Fruit fly (Drosophila melanogaster) whole organism: ENCODE data around the gene Mst89B.

Experiments
- CG8478 ChIP-seq: fragments of >200 bp; optimal IDR thresholded peaks from 2 replicates; lab custom pipeline; 2018; ENCODE audit warnings: inconsistent platforms
- Dll ChIP-seq: fragments of >200 bp; optimal IDR thresholded peaks from 2 replicates; lab custom pipeline; 2017
- EcR ChIP-seq, 2 experiments: fragments of >200 bp; optimal IDR thresholded peaks; 2 replicates each; lab custom pipeline; 2017; ENCODE audit warnings: missing biosample characterization in 2 of 2, missing genetic modification characterization in 2 of 2, missing genetic modification reagents in 2 of 2
- pan ChIP-seq: fragments of >200 bp; optimal IDR thresholded peaks from 2 replicates; lab custom pipeline; 2017
- psq ChIP-seq: fragments of >200 bp; optimal IDR thresholded peaks from 2 replicates; lab custom pipeline; 2017
- usp ChIP-seq: fragments of >200 bp; optimal IDR thresholded peaks from 2 replicates; lab custom pipeline; 2017; ENCODE audit warnings: missing biosample characterization, missing genetic modification characterization, mixed read lengths

Gene Mst89B

DNA sequence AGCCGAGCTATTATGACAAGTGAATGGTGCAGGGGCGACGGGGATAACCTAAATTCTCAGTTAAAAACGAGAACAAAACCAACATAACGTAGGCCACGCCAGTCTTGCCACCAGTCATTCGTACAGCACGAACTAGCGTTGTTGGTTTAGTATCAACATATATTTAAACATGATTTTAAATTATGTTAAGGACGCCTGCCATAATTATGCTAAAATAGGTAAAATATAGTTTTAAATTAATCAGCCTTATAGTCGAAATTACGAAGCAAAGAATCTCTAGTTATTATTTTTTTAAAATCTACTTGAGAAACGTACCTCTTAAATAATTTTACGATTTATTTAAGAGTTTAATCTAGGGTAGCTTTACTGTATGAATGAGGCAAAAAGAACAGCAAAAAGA, 10.2 kb downstream of the Mst89B start:
- TF ChIP-seq Dll (lab: Kevin White, UChicago), result no peak
- no peak for TF ChIP-seq pan (lab: Kevin White, UChicago)
- TF ChIP-seq usp (GFP tag; lab: Kevin White, UChicago), result no peak
- TF ChIP-seq psq (lab: Kevin White, UChicago), result no peak
- no peak for TF ChIP-seq CG8478
- no peak for TF ChIP-seq EcR (GFP tag; optimal IDR thresholded peaks at IDR 0.05; lab: Kevin White, UChicago)

- TF ChIP-seq CG8478 (no peak), usp (GFP tag; lab: Kevin White, UChicago) (no peak), EcR (GFP tag; optimal IDR thresholded peaks at IDR 0.05; lab: Kevin White, UChicago) (no peak), pan (lab: Kevin White, UChicago) (no peak), Dll (lab: Kevin White, UChicago) (no peak), psq (lab: Kevin White, UChicago) (no peak)
These were observed 10.7 kb downstream of the Mst89B start for dm6 chr3R:16277543-16277942.

DNA sequence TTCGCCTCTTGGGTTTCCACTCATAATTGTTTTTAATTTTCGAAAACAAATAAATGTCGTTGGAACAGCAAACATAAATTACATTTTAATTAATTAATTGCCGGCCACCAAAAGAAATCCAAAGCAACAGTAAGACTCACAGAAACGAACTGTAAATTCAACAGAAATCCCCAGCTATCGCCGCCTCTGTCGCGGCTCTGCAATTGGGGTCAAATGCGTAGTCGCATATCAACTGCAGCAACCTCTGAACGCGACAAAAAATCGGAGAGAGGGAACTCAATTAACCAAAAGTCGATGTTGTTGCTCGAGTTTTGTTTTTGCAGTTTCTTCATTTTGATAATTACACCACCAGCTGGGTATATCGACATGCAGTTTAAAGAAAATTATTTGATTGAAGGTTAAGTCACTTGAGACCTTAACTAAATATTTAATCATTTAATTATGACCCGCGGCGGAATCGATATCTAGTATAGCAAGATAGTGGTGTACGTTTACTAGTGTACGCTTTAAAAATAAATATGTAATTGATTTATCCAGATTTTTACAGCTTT, 12.6 kb downstream of the Mst89B start:
- TF ChIP-seq CG8478 (no peak), EcR (GFP tag; optimal IDR thresholded peaks at IDR 0.05; lab: Kevin White, UChicago) (no peak), psq (lab: Kevin White, UChicago) (no peak), pan (lab: Kevin White, UChicago) (no peak), usp (GFP tag; lab: Kevin White, UChicago) (no peak), Dll (lab: Kevin White, UChicago) (no peak)

- no peak for TF ChIP-seq usp (GFP tag; lab: Kevin White, UChicago)
- TF ChIP-seq EcR (GFP tag; optimal IDR thresholded peaks at IDR 0.05; lab: Kevin White, UChicago), result peak in 1 of 2 experiments; percentile 69
- peak; percentile 56 for TF ChIP-seq pan (lab: Kevin White, UChicago)
These were observed 13.5 kb downstream of the Mst89B start for dm6 chr3R:16280003-16280998.

DNA sequence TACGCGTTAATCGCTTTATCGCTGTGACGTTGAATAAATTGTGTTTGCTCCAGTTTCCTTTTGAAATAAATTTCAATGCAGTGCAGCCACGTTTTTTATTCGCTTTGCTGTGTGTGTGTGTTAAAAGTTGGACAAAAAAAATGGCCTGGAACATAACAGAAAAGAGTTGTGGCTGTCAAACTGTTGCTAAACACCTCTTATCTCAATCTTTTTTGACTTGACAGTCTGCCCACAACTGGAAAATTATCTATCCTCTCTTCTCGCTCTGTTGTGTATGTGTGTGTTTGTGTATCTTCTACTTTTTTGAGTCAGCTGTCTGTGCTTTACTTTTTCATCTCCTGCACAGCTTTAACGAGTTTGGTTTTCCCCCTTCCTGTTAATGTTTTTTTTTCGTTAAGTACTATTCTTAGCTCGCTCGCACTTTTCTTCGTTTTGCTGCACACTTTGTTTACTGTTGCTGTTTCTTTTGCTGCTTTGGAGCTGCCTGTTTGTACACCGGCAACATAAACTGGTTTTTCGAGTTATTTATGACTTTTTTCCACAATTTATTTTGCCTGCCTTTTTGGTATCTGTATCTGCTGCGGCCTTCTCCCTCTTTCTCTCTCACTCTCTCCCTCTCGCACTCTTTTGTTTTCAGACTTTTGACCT, 14.3 kb downstream of the Mst89B start:
- no peak for TF ChIP-seq pan (lab: Kevin White, UChicago)
- TF ChIP-seq EcR (GFP tag; optimal IDR thresholded peaks at IDR 0.05; lab: Kevin White, UChicago), result no peak
- TF ChIP-seq CG8478, result no peak
- no peak for TF ChIP-seq usp (GFP tag; lab: Kevin White, UChicago)
- TF ChIP-seq psq (lab: Kevin White, UChicago), result no peak
- TF ChIP-seq Dll (lab: Kevin White, UChicago), result no peak

DNA sequence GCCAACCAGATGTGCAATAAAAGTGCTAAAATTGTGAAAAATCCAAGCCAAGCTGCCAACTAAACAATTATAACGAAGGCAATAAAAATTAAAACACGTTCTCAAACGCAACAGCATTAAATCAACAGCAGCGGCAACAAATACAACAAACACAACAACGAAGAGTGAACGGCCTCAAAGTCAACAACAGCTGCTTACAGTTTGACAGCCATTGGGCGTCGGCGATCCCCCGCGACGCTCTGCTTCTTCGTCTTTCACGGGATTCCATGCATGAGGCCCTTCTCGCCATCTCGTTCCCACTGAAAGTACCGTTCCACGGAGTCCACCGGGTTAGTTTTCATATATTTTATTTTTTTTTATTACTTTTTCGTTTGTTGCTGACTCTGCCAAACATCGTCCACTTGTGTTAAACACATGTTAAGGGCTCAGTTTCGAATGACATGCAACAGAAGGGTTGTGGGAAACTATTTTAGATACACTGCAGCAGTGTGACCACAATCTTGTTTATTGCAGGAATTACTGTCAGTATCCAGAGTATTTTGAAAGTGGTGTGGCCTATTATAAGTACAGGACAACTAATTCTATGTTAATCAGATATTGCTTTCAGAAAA, 15.4 kb downstream of the Mst89B start:
- no peak for TF ChIP-seq Dll (lab: Kevin White, UChicago)
- peak; percentile 22 to 80 for TF ChIP-seq EcR (GFP tag; optimal IDR thresholded peaks at IDR 0.05; lab: Kevin White, UChicago)
- no peak for TF ChIP-seq psq (lab: Kevin White, UChicago)

- TF ChIP-seq Dll (lab: Kevin White, UChicago), result no peak
- TF ChIP-seq pan (lab: Kevin White, UChicago), result no peak
- no peak for TF ChIP-seq CG8478
- no peak for TF ChIP-seq EcR (GFP tag; optimal IDR thresholded peaks at IDR 0.05; lab: Kevin White, UChicago)
- no peak for TF ChIP-seq usp (GFP tag; lab: Kevin White, UChicago)
- TF ChIP-seq psq (lab: Kevin White, UChicago), result no peak
These were observed 17.7 kb downstream of the Mst89B start for dm6 chr3R:16284481-16284880.

DNA sequence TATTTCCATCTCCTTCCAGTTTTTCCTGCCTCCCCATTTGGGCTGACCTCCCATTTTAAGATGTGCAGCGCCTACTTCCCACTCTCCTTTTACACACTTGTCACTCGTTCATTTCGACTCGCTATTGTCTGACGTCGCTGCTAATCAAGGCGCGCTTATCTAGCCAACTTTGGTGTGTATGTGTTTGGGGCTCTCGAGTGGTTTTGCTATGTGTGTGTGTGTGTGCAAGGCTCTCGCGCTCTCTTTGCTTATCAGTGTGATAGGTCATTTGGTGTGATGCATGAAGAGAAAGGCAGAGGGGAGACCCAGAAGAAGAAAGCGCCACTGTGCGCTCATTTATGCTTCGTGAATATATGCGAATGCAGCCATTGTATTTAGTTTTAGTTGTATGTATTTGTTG, 18.1 kb downstream of the Mst89B start:
- TF ChIP-seq psq (lab: Kevin White, UChicago) (no peak), pan (lab: Kevin White, UChicago) (no peak), usp (GFP tag; lab: Kevin White, UChicago) (no peak), EcR (GFP tag; optimal IDR thresholded peaks at IDR 0.05; lab: Kevin White, UChicago) (no peak), CG8478 (no peak), Dll (lab: Kevin White, UChicago) (no peak)

DNA sequence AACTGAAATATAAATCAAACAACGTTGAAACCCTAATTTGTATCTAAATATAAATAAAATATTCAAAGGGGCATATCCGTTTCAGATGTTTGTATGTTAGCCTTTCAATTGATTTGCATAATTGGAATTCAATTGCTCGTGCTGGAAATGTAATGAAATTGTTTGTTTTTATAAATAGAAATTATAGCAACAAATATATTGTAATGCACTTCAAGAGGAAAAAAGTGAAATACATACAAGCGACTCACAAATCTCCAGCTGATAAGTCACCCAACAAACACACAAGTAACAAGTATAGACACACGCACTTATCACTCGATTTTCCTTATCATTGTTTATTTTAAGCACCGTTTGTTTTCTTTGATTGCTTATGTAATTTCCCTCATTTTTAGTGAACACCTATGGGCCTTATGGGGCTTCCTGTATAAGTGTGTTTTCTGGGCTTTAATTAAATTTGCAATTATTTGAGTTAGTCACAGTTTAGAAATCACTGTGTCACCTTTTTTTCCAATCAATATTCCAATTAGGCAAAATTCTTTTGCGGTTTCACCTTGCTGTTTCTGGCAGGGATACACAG, 18.9 kb downstream of the Mst89B start:
- TF ChIP-seq EcR (GFP tag; optimal IDR thresholded peaks at IDR 0.05; lab: Kevin White, UChicago) (no peak), psq (lab: Kevin White, UChicago) (no peak), usp (GFP tag; lab: Kevin White, UChicago) (no peak)

DNA sequence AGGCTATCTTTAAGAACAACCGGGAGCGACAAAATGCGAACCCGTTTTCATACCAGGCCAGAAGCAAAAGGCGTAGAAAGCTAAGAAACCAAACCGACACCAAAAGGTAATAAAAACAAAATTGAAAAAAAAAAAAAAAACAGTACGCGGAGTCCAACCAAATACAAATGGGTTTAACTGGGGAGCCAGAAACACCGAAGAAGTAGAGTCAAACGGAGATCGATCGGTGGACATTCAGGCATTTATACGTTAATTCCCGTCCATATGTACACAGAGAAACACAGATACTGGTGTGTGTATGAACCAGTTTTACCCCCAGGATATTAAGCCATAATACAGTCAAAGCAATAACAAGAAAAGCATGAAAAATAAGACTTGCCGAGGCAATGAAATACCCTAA, 20.4 kb downstream of the Mst89B start:
- TF ChIP-seq pan (lab: Kevin White, UChicago), result no peak
- TF ChIP-seq usp (GFP tag; lab: Kevin White, UChicago), result no peak
- TF ChIP-seq EcR (GFP tag; optimal IDR thresholded peaks at IDR 0.05; lab: Kevin White, UChicago), result no peak

dm6 chr3R:16287850-16288249, 21.0 kb downstream of the Mst89B start:
- TF ChIP-seq psq (lab: Kevin White, UChicago) (no peak), CG8478 (no peak), Dll (lab: Kevin White, UChicago) (no peak), pan (lab: Kevin White, UChicago) (no peak), usp (GFP tag; lab: Kevin White, UChicago) (no peak), EcR (GFP tag; optimal IDR thresholded peaks at IDR 0.05; lab: Kevin White, UChicago) (no peak)
